Worm (Caenorhabditis elegans): ENCODE measurements around the gene T10D4.11.

The T10D4.11 gene

ce11 chrII:3154383-3154782, 5.0 kb upstream of the T10D4.11 start, which contains the start of gene sri-32:
Gene sri-32, minus strand, starts transcription at chrII:3154483.
- TF ChIP-seq nhr-77 (tag; optimal IDR thresholded peaks at IDR 0.05) (no peak), lin-14 (GFP tag; optimal IDR thresholded peaks at IDR 0.05) (no peak), dpl-1 (GFP tag; optimal IDR thresholded peaks at IDR 0.05) (no peak), alr-1 (tag; optimal IDR thresholded peaks at IDR 0.05; ENCODE audit: borderline replicate concordance) (no peak), jun-1 (tag; optimal IDR thresholded peaks at IDR 0.05) (no peak), ceh-82 (tag; optimal IDR thresholded peaks at IDR 0.05) (no peak), tlp-1 (tag; optimal IDR thresholded peaks at IDR 0.05) (no peak), elt-3 (tag; optimal IDR thresholded peaks at IDR 0.05) (no peak), irx-1 (tag; optimal IDR thresholded peaks at IDR 0.05) (no peak), unc-130 (tag; optimal IDR thresholded peaks at IDR 0.05) (no peak), efl-3 (GFP tag; optimal IDR thresholded peaks at IDR 0.05) (no peak), sptf-1 (tag; optimal IDR thresholded peaks at IDR 0.05) (no peak), nhr-84 (tag; optimal IDR thresholded peaks at IDR 0.05) (no peak), unc-98 (GFP tag; IDR thresholded peaks at IDR 0.05) (no peak), tbx-2 (tag; optimal IDR thresholded peaks at IDR 0.05) (no peak), ceh-63 (GFP tag; optimal IDR thresholded peaks at IDR 0.05) (no peak), nhr-71 (tag; optimal IDR thresholded peaks at IDR 0.05) (no peak)

ce11 chrII:3151615-3152014, 2.2 kb upstream of the T10D4.11 start, which contains the start of the genes T10D4.14 and T10D4.19:
Gene T10D4.14, minus strand, starts transcription at chrII:3151715.
Gene T10D4.19, plus strand, starts transcription at chrII:3151918.
- TF ChIP-seq ces-1 (GFP tag; optimal IDR thresholded peaks at IDR 0.05) (no peak), ztf-4 (tag; optimal IDR thresholded peaks at IDR 0.05) (no peak), jun-1 (tag; optimal IDR thresholded peaks at IDR 0.05) (no peak), nhr-84 (tag; optimal IDR thresholded peaks at IDR 0.05) (no peak), mdl-1 (tag; optimal IDR thresholded peaks at IDR 0.05) (no peak), isw-1 (GFP tag; IDR thresholded peaks at IDR 0.05) (no peak), snu-23 (GFP tag; optimal IDR thresholded peaks at IDR 0.05) (no peak), elt-3 (tag; optimal IDR thresholded peaks at IDR 0.05) (no peak), ceh-90 (tag; optimal IDR thresholded peaks at IDR 0.05) (no peak), egl-27 (tag; optimal IDR thresholded peaks at IDR 0.05) (no peak), nhr-237 (tag; optimal IDR thresholded peaks at IDR 0.05) (no peak), Y116A8C.19 (tag; optimal IDR thresholded peaks at IDR 0.05; ENCODE audit: borderline replicate concordance) (no peak), nhr-20 (tag; optimal IDR thresholded peaks at IDR 0.05) (no peak), unc-130 (tag; optimal IDR thresholded peaks at IDR 0.05) (no peak), irx-1 (tag; optimal IDR thresholded peaks at IDR 0.05) (no peak), unc-62 (GFP tag; optimal IDR thresholded peaks at IDR 0.05) (no peak), lin-15B (tag; optimal IDR thresholded peaks at IDR 0.05) (no peak), nhr-28 (tag; optimal IDR thresholded peaks at IDR 0.05) (no peak), nhr-12 (tag; optimal IDR thresholded peaks at IDR 0.05) (no peak), nhr-76 (tag; optimal IDR thresholded peaks at IDR 0.05) (no peak)

ce11 chrII:3148404-3148803, 1.0 kb downstream of the T10D4.11 start:
- TF ChIP-seq lin-13 (GFP tag; optimal IDR thresholded peaks at IDR 0.05) = no peak
- no peak for TF ChIP-seq ztf-4 (tag; optimal IDR thresholded peaks at IDR 0.05)
- TF ChIP-seq isw-1 (GFP tag; IDR thresholded peaks at IDR 0.05) = no peak
- TF ChIP-seq jun-1 (tag; optimal IDR thresholded peaks at IDR 0.05) = no peak
- TF ChIP-seq nhr-85 (tag) = no peak
- TF ChIP-seq Y116A8C.19 (tag; optimal IDR thresholded peaks at IDR 0.05; ENCODE audit: borderline replicate concordance) = no peak
- no peak for TF ChIP-seq C04F5.9 (tag; optimal IDR thresholded peaks at IDR 0.05)
- no peak for TF ChIP-seq mef-2 (tag; optimal IDR thresholded peaks at IDR 0.05)
- no peak for TF ChIP-seq fkh-4 (tag; optimal IDR thresholded peaks at IDR 0.05; ENCODE audit: borderline replicate concordance)
- no peak for TF ChIP-seq aly-2 (tag; optimal IDR thresholded peaks at IDR 0.05)
- no peak for TF ChIP-seq unc-62 (GFP tag; optimal IDR thresholded peaks at IDR 0.05)
- no peak for TF ChIP-seq lin-15B (tag; optimal IDR thresholded peaks at IDR 0.05)
- TF ChIP-seq zag-1 (tag; optimal IDR thresholded peaks at IDR 0.05) = no peak
- TF ChIP-seq hpl-2 (GFP tag; optimal IDR thresholded peaks at IDR 0.05) = no peak
- no peak for TF ChIP-seq dpl-1 (GFP tag; optimal IDR thresholded peaks at IDR 0.05)
- no peak for TF ChIP-seq blmp-1 (tag; optimal IDR thresholded peaks at IDR 0.05)
- TF ChIP-seq vab-15 (tag; optimal IDR thresholded peaks at IDR 0.05) = no peak
- no peak for TF ChIP-seq aha-1 (tag; optimal IDR thresholded peaks at IDR 0.05)
- TF ChIP-seq nhr-71 (tag; optimal IDR thresholded peaks at IDR 0.05) = no peak
- TF ChIP-seq fkh-10 (GFP tag; optimal IDR thresholded peaks at IDR 0.05) = no peak

All from whole organism, L1 larva.